Worm (Caenorhabditis elegans): ENCODE results near the gene lis-1.

Gene lis-1

DNA sequence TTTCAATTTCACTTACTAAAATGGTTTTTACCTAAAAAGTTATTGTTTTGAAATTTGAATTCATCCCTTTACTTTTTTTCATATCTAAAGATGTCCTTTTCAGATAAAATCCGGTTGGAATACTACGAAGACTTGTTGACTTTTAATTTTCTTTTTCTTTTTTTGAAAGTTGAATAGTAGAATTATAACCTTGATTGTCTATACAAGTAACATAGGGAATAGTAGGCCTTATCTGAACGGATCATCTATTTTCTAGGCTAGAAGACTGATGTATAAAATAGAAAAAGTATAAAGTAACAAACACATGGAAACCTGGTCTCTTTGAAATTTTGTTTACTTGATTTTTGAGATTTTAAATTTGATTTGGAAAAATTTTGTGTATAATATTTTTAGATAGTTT, 4.4 kb upstream of the lis-1 start:
- TF ChIP-seq hmg-20 (GFP tag; IDR thresholded peaks at IDR 0.05) (no peak), madf-3 (GFP tag; IDR thresholded peaks at IDR 0.05) (no peak), hmg-1.2 (GFP tag; IDR thresholded peaks at IDR 0.05) (no peak), ztf-26 (tag; optimal IDR thresholded peaks at IDR 0.05) (no peak), cebp-2 (GFP tag; IDR thresholded peaks at IDR 0.05) (no peak), ceh-91 (GFP tag; IDR thresholded peaks at IDR 0.05) (no peak), fkh-3 (tag; optimal IDR thresholded peaks at IDR 0.05) (no peak), F37B4.10 (GFP tag; IDR thresholded peaks at IDR 0.05) (no peak), attf-5 (GFP tag; optimal IDR thresholded peaks at IDR 0.05) (no peak), ceh-100 (GFP tag; IDR thresholded peaks at IDR 0.05) (no peak), lir-1 (GFP tag; conservative IDR thresholded peaks at IDR 0.05) (no peak), let-526 (GFP tag; IDR thresholded peaks at IDR 0.05) (no peak), F55B11.4 (tag; optimal IDR thresholded peaks at IDR 0.05; ENCODE audit: borderline replicate concordance, insufficient read depth) (no peak), aptf-2 (GFP tag; conservative IDR thresholded peaks at IDR 0.05) (no peak), lsl-1 (GFP tag; optimal IDR thresholded peaks at IDR 0.05) (no peak)

DNA sequence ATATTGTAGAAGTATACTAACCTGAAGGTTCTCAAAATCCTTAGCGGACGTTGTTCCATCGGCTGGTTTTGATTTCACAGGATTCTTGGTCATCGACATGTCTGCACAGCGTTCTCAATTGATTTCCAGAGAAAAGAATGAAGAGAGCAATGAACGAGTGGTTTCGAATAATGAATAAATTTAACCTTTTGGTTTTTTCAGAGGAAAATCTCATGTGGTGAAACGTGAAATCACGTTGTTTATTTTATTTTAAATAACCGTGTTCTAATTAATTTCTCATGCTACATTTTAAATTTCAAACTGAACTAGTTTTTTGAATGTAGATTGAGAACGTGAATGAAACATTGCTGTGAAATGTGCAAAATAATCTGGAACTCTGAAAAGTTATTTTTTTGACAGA, 3.7 kb upstream of the lis-1 start, which contains the start of gene T03F6.6:
Gene T03F6.6, minus strand, starts transcription at position 101 of the 400 bp plus-strand sequence.
- TF ChIP-seq repo-1 (tag; optimal IDR thresholded peaks at IDR 0.05) (no peak), hrde-1 (tag; optimal IDR thresholded peaks at IDR 0.05; ENCODE audit: borderline replicate concordance) (no peak), cebp-2 (GFP tag; IDR thresholded peaks at IDR 0.05) (no peak), nfya-2 (GFP tag; IDR thresholded peaks at IDR 0.05) (no peak), dpff-1 (tag; optimal IDR thresholded peaks at IDR 0.05) (no peak), lin-35 (GFP tag; optimal IDR thresholded peaks at IDR 0.05) (no peak), B0261.1 (tag; optimal IDR thresholded peaks at IDR 0.05) (no peak)

- TF ChIP-seq cebp-2 (GFP tag; IDR thresholded peaks at IDR 0.05) (0 out of 2 replicates have a peak, but pooled peaks have one; percentile 29), ztf-26 (tag; optimal IDR thresholded peaks at IDR 0.05) (no peak), K12H6.12 (tag; optimal IDR thresholded peaks at IDR 0.05) (no peak), let-607 (tag; optimal IDR thresholded peaks at IDR 0.05) (no peak), ama-1 (optimal IDR thresholded peaks at IDR 0.05) (no peak), ama-1 (GFP tag; optimal IDR thresholded peaks at IDR 0.05) (no peak)
These were observed 1.7 kb upstream of the lis-1 start, which contains the start of gene T03F6.10 for ce11 chrIII:13378242-13378641. Gene T03F6.10 (minus strand): TSS chrIII:13378342.

DNA sequence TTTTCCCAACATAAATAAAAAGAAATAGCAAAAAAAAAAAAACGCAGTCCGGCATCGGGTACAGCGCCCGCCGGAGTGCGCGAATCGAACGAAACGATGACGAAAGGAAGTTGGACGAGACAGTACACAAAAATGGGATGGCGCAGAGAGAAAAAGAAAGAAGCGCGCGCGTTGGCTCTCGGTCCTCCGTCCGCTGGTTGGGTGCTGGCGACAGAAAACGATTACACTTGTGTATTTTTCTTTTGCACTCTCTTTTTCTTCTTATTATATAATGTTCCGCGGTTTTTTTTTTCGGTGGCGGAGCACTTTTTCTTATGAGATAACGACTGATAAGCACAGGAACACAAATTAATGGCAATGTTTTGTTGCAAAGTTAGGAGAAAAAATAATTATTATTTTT, 739 bp upstream of the lis-1 start:
- TF ChIP-seq madf-6 (GFP tag; IDR thresholded peaks at IDR 0.05) (no peak), snpc-4 (GFP tag; optimal IDR thresholded peaks at IDR 0.05) (no peak), snpc-4 (tag; optimal IDR thresholded peaks at IDR 0.05) (peak in 1 of 4 experiments; percentile 15), cebp-1 (GFP tag; IDR thresholded peaks at IDR 0.05) (peak; percentile 23; the same call in 1 of the 2 replicates), cebp-1 (tag; optimal IDR thresholded peaks at IDR 0.05) (no peak), somi-1 (GFP tag; optimal IDR thresholded peaks at IDR 0.05) (no peak), bed-2 (GFP tag; IDR thresholded peaks at IDR 0.05) (no peak), ama-1 (optimal IDR thresholded peaks at IDR 0.05) (no peak), ama-1 (GFP tag; optimal IDR thresholded peaks at IDR 0.05) (no peak), hmg-1.2 (GFP tag; IDR thresholded peaks at IDR 0.05) (peak; percentile 91), K11D2.4 (GFP tag; IDR thresholded peaks at IDR 0.05) (peak; percentile 72), lin-35 (GFP tag; optimal IDR thresholded peaks at IDR 0.05) (peak in 1 of 3 experiments; percentile 53), attf-5 (GFP tag; optimal IDR thresholded peaks at IDR 0.05) (peak; percentile 71), nhr-80 (tag; optimal IDR thresholded peaks at IDR 0.05) (peak; percentile 91), lin-54 (GFP tag; optimal IDR thresholded peaks at IDR 0.05) (peak; percentile 33), C06A6.2 (GFP tag; conservative IDR thresholded peaks at IDR 0.05) (no peak), lin-40 (tag; optimal IDR thresholded peaks at IDR 0.05) (peak; percentile 64), mcd-1 (GFP tag; IDR thresholded peaks at IDR 0.05) (peak; percentile 49; the same call in 1 of the 2 replicates), F39B2.1 (GFP tag; IDR thresholded peaks at IDR 0.05) (no peak), nfyb-1 (GFP tag; IDR thresholded peaks at IDR 0.05) (peak; percentile 71; the same call in 1 of the 2 replicates), tbp1 (GFP tag; optimal IDR thresholded peaks at IDR 0.05) (peak; percentile 6), let-607 (tag; optimal IDR thresholded peaks at IDR 0.05) (peak in 1 of 2 experiments; percentile 52), ztf-18 (tag; optimal IDR thresholded peaks at IDR 0.05) (peak; percentile 61), K12H6.12 (tag; optimal IDR thresholded peaks at IDR 0.05) (peak; percentile 14)
